Fruit fly (Drosophila melanogaster): Measurements from ENCODE around the gene pdgy.

pdgy gene

dm6 chrX:14947399-14947798 is 5.9 kb downstream of the pdgy start (continued):
- peak; percentile 16 for TF ChIP-seq scrt (GFP tag; optimal IDR thresholded peaks at IDR 0.05)
- no peak for TF ChIP-seq hbn (GFP tag; IDR thresholded peaks at IDR 0.05; ENCODE audit: partially characterized antibody)
- peak; percentile 47 for TF ChIP-seq CG6654 (GFP tag; optimal IDR thresholded peaks at IDR 0.05)
- peak; percentile 40 for TF ChIP-seq sens-2 (GFP tag; IDR thresholded peaks at IDR 0.05)
- TF ChIP-seq shn (GFP tag; optimal IDR thresholded peaks at IDR 0.05): no peak
- peak; percentile 63 for TF ChIP-seq Sox100B (GFP tag; optimal IDR thresholded peaks at IDR 0.05)
- TF ChIP-seq dmrt11E (tag; optimal IDR thresholded peaks at IDR 0.05): peak; percentile 2
- TF ChIP-seq Fer1 (GFP tag; optimal IDR thresholded peaks at IDR 0.05): peak; percentile 32
- peak in 1 of 2 experiments; percentile 98 for TF ChIP-seq bsh (GFP tag; optimal IDR thresholded peaks at IDR 0.05)
- no peak for TF ChIP-seq Hsf (GFP tag; optimal IDR thresholded peaks at IDR 0.05)
- TF ChIP-seq dmrt99B (tag; optimal IDR thresholded peaks at IDR 0.05): peak; percentile 62
- TF ChIP-seq CG3838 (GFP tag; optimal IDR thresholded peaks at IDR 0.05): no peak
- no peak for TF ChIP-seq knrl (GFP tag; IDR thresholded peaks at IDR 0.05; ENCODE audit: partially characterized antibody)
- TF ChIP-seq CG2678 (tag; optimal IDR thresholded peaks at IDR 0.05): peak; percentile 57
- TF ChIP-seq CG13775 (GFP tag; optimal IDR thresholded peaks at IDR 0.05): peak; percentile 24
- no peak for TF ChIP-seq hkb (optimal IDR thresholded peaks at IDR 0.05)
- peak; percentile 40; the same call in 1 of the 2 replicates for TF ChIP-seq hkb (GFP tag; IDR thresholded peaks at IDR 0.05)
- peak; percentile 51 for TF ChIP-seq Fer3 (tag; optimal IDR thresholded peaks at IDR 0.05)
- peak; percentile 77; the same call in 2 of the 3 replicates for TF ChIP-seq otp (GFP tag; IDR thresholded peaks at IDR 0.05)
- TF ChIP-seq Abd-B (GFP tag; optimal IDR thresholded peaks at IDR 0.05): no peak
- TF ChIP-seq CG30431 (GFP tag; optimal IDR thresholded peaks at IDR 0.05): no peak
- peak; percentile 41 for TF ChIP-seq CG7839 (tag; optimal IDR thresholded peaks at IDR 0.05)
- TF ChIP-seq Dp (GFP tag; optimal IDR thresholded peaks at IDR 0.05): no peak
- no peak for TF ChIP-seq jumu (GFP tag; optimal IDR thresholded peaks at IDR 0.05)
- peak; percentile 11; the same call in 1 of the 2 replicates for TF ChIP-seq MBD-R2 (GFP tag; IDR thresholded peaks at IDR 0.05)
- no peak for TF ChIP-seq CG2116 (GFP tag; optimal IDR thresholded peaks at IDR 0.05)
- TF ChIP-seq ab (GFP tag; optimal IDR thresholded peaks at IDR 0.05): no peak
- no peak for TF ChIP-seq disco-r (GFP tag; optimal IDR thresholded peaks at IDR 0.05)
- TF ChIP-seq ems (GFP tag; optimal IDR thresholded peaks at IDR 0.05): no peak
- no peak for TF ChIP-seq Hmx (GFP tag; optimal IDR thresholded peaks at IDR 0.05)
- TF ChIP-seq CG4404 (GFP tag; IDR thresholded peaks at IDR 0.05): no peak
- TF ChIP-seq Sry-δ (GFP tag; optimal IDR thresholded peaks at IDR 0.05): no peak
- no peak for TF ChIP-seq p53 (GFP tag; optimal IDR thresholded peaks at IDR 0.05)
- TF ChIP-seq CG15269 (tag; optimal IDR thresholded peaks at IDR 0.05): peak; percentile 71
- peak; percentile 60 for TF ChIP-seq Rfx (GFP tag; IDR thresholded peaks at IDR 0.05)
- no peak for TF ChIP-seq CrebB (tag; optimal IDR thresholded peaks at IDR 0.05)
- peak; percentile 38; the same call in 1 of the 2 replicates for TF ChIP-seq CG5953 (GFP tag; IDR thresholded peaks at IDR 0.05)
- TF ChIP-seq lab (GFP tag; optimal IDR thresholded peaks at IDR 0.05): peak; percentile 79
- TF ChIP-seq CG9932 (GFP tag; IDR thresholded peaks at IDR 0.05): 0 out of 2 replicates have a peak, but pooled peaks have one; percentile 21
- TF ChIP-seq psq (GFP tag; optimal IDR thresholded peaks at IDR 0.05): no peak
- TF ChIP-seq CG17385 (GFP tag; optimal IDR thresholded peaks at IDR 0.05): peak; percentile 26
- no peak for TF ChIP-seq Dref (GFP tag; IDR thresholded peaks at IDR 0.05)
- TF ChIP-seq CG1603 (tag; optimal IDR thresholded peaks at IDR 0.05): no peak
- TF ChIP-seq Kr (GFP tag; optimal IDR thresholded peaks at IDR 0.05): no peak
- TF ChIP-seq CG33557 (GFP tag; optimal IDR thresholded peaks at IDR 0.05): peak; percentile 48
- peak; percentile 35; the same call in 1 of the 3 replicates for TF ChIP-seq CG17361 (GFP tag; IDR thresholded peaks at IDR 0.05)
- no peak for TF ChIP-seq NC2β (GFP tag; optimal IDR thresholded peaks at IDR 0.05)
- no peak for TF ChIP-seq nerfin-2 (GFP tag; IDR thresholded peaks at IDR 0.05; ENCODE audit: partially characterized antibody)
- TF ChIP-seq Max (GFP tag; optimal IDR thresholded peaks at IDR 0.05): no peak
- TF ChIP-seq so (GFP tag; IDR thresholded peaks at IDR 0.05): peak; percentile 78; the same call in 2 of the 3 replicates
- TF ChIP-seq CG14441 (GFP tag; IDR thresholded peaks at IDR 0.05): 0 out of 2 replicates have a peak, but pooled peaks have one; percentile 26

Measured in whole organism, embryonic.